Worm (Caenorhabditis elegans) whole organism, L1 larva: ENCODE measurements around the gene eelo-2.

ENCODE experiments used
- C34B4.2 ChIP-seq: sonication (generic microtip); optimal IDR thresholded peaks from 2 replicates; lab custom pipeline; 2017; ENCODE audit warnings: mild to moderate bottlenecking, missing genetic modification characterization, missing compliant biosample characterization
- alr-1 ChIP-seq: fragments of 200-800 bp; sonication (Bioruptor generic); optimal IDR thresholded peaks from 2 replicates; lab custom pipeline; 2018; ENCODE audit warnings: borderline replicate concordance, mild to moderate bottlenecking, missing genetic modification characterization, missing compliant biosample characterization
- aly-2 ChIP-seq: fragments of 150-350 bp; optimal IDR thresholded peaks from 2 replicates; lab custom pipeline; 2014; ENCODE audit warnings: missing biosample characterization, missing genetic modification characterization
- blmp-1 ChIP-seq: fragments of 150-350 bp; optimal IDR thresholded peaks from 2 replicates; lab custom pipeline; 2014; ENCODE audit warnings: missing biosample characterization, missing genetic modification characterization
- ceh-63 ChIP-seq: fragments of 200-800 bp; sonication (Bioruptor generic); optimal IDR thresholded peaks from 2 replicates; lab custom pipeline; 2018; ENCODE audit warnings: mild to moderate bottlenecking, missing genetic modification characterization, missing compliant biosample characterization
- ceh-8 ChIP-seq: fragments of 200-800 bp; sonication (Bioruptor generic); optimal IDR thresholded peaks from 2 replicates; lab custom pipeline; 2018; ENCODE audit warnings: mild to moderate bottlenecking, missing genetic modification characterization, moderate library complexity, missing compliant biosample characterization
- ceh-90 ChIP-seq: sonication (generic microtip); optimal IDR thresholded peaks from 2 replicates; lab custom pipeline; 2016; ENCODE audit warnings: missing genetic modification characterization, missing compliant biosample characterization
- ces-1 ChIP-seq: fragments of 150-350 bp; optimal IDR thresholded peaks from 2 replicates; lab custom pipeline; 2014; ENCODE audit warnings: missing biosample characterization, missing genetic modification reagents, missing genetic modification characterization
- dpl-1 ChIP-seq, 3 experiments: fragments of 150-350 bp in 2 of 3; sonication (generic microtip) in 1 of 3; optimal IDR thresholded peaks; 2 replicates each; lab custom pipeline; 2014 to 2017; ENCODE audit warnings: missing biosample characterization in 3 of 3, missing genetic modification characterization in 3 of 3, missing genetic modification reagents in 3 of 3
- dsc-1 ChIP-seq: sonication (generic microtip); optimal IDR thresholded peaks from 2 replicates; lab custom pipeline; 2016; ENCODE audit warnings: mild to moderate bottlenecking, missing genetic modification characterization, missing compliant biosample characterization
- efl-1 ChIP-seq, 4 experiments: fragments of 150-350 bp; optimal IDR thresholded peaks in 3 of 4; peaks in 1 of 4; 1 replicate in 1 of 4; 2 replicates in 3 of 4; lab custom pipeline; 2014; ENCODE audit warnings: missing biosample characterization in 2 of 4, missing genetic modification characterization in 2 of 4, missing genetic modification reagents in 2 of 4
- egl-27 ChIP-seq, 2 experiments: fragments of 150-350 bp in 1 of 2; sonication (generic microtip); optimal IDR thresholded peaks; 3 replicates each; lab custom pipeline; 2017 to 2018; ENCODE audit warnings: missing biosample characterization in 2 of 2, missing genetic modification characterization in 2 of 2, missing genetic modification reagents in 2 of 2
- elt-2 ChIP-seq: sonication (generic microtip); optimal IDR thresholded peaks from 2 replicates; lab custom pipeline; 2016; ENCODE audit warnings: missing genetic modification characterization, mild to moderate bottlenecking, inconsistent platforms, missing compliant biosample characterization, missing genetic modification reagents
- elt-3 ChIP-seq, 6 experiments: fragments of 150-350 bp in 1 of 6; sonication (generic microtip); optimal IDR thresholded peaks; 2 replicates each; lab custom pipeline; 2017 to 2018; ENCODE audit warnings: missing biosample characterization in 6 of 6, missing genetic modification characterization in 6 of 6, inconsistent platforms in 1 of 6
- fkh-8 ChIP-seq: sonication (generic microtip); optimal IDR thresholded peaks from 2 replicates; lab custom pipeline; 2016; ENCODE audit warnings: mild to moderate bottlenecking, missing genetic modification characterization, missing compliant biosample characterization
- fos-1 ChIP-seq: fragments of 150-350 bp; optimal IDR thresholded peaks from 2 replicates; lab custom pipeline; 2014; ENCODE audit warnings: missing biosample characterization, missing genetic modification characterization
- grh-1 ChIP-seq: fragments of 200-800 bp; sonication (Bioruptor generic); IDR thresholded peaks from 2 replicates; pipeline ENCODE4 v1.3.6; 2022; ENCODE audit warnings: missing genetic modification reagents, missing genetic modification characterization, missing compliant biosample characterization
- hlh-4 ChIP-seq: sonication (generic microtip); optimal IDR thresholded peaks from 2 replicates; lab custom pipeline; 2016; ENCODE audit warnings: mild to moderate bottlenecking, missing genetic modification characterization, missing compliant biosample characterization
- hpl-2 ChIP-seq: fragments of 150-350 bp; optimal IDR thresholded peaks from 2 replicates; lab custom pipeline; 2014; ENCODE audit warnings: missing biosample characterization, missing genetic modification reagents, missing genetic modification characterization
- isw-1 ChIP-seq: fragments of 200-800 bp; sonication (Bioruptor generic); IDR thresholded peaks from 2 replicates; pipeline ENCODE4 v1.3.6; 2022; ENCODE audit warnings: missing genetic modification characterization, missing compliant biosample characterization
- lin-14 ChIP-seq: fragments of 200-800 bp; sonication (Bioruptor generic); optimal IDR thresholded peaks from 2 replicates; lab custom pipeline; 2018; ENCODE audit warnings: mild to moderate bottlenecking, missing genetic modification characterization, moderate library complexity, missing compliant biosample characterization
- lin-15B ChIP-seq: fragments of 150-350 bp; sonication (generic microtip); optimal IDR thresholded peaks from 3 replicates; lab custom pipeline; 2014; ENCODE audit warnings: missing biosample characterization, missing genetic modification characterization
- lin-39 ChIP-seq: fragments of 150-350 bp; optimal IDR thresholded peaks from 2 replicates; lab custom pipeline; 2014; ENCODE audit warnings: missing biosample characterization, missing genetic modification reagents, missing genetic modification characterization
- lsy-2 ChIP-seq, 2 experiments: fragments of 150-350 bp; optimal IDR thresholded peaks; 2 replicates each; lab custom pipeline; 2014; ENCODE audit warnings: missing biosample characterization in 2 of 2, missing genetic modification characterization in 2 of 2
- mab-9 ChIP-seq: fragments of 200-800 bp; sonication (Bioruptor generic); IDR thresholded peaks from 2 replicates; pipeline ENCODE4 v1.3.6; 2022; ENCODE audit warnings: missing genetic modification reagents, missing genetic modification characterization, missing compliant biosample characterization
- mdl-1 ChIP-seq, 2 experiments: fragments of 150-350 bp; optimal IDR thresholded peaks; 2 replicates each; lab custom pipeline; 2014 to 2017; ENCODE audit warnings: missing biosample characterization in 2 of 2, missing genetic modification characterization in 2 of 2, inconsistent platforms in 1 of 2
- mef-2 ChIP-seq: fragments of 150-350 bp; optimal IDR thresholded peaks from 2 replicates; lab custom pipeline; 2014; ENCODE audit warnings: missing biosample characterization, missing genetic modification characterization
- mep-1 ChIP-seq: fragments of 150-350 bp; optimal IDR thresholded peaks from 2 replicates; lab custom pipeline; 2014; ENCODE audit warnings: missing biosample characterization, missing genetic modification characterization
- nhr-11 ChIP-seq: fragments of 150-350 bp; optimal IDR thresholded peaks from 2 replicates; lab custom pipeline; 2014; ENCODE audit warnings: missing biosample characterization, missing genetic modification characterization
- nhr-19 ChIP-seq: fragments of 200-800 bp; sonication (Bioruptor generic); conservative IDR thresholded peaks from 2 replicates; pipeline ENCODE4 v1.3.6; 2022; ENCODE audit warnings: missing genetic modification characterization, missing compliant biosample characterization
- nhr-28 ChIP-seq: fragments of 150-350 bp; optimal IDR thresholded peaks from 2 replicates; lab custom pipeline; 2014; ENCODE audit warnings: missing biosample characterization, missing genetic modification characterization
- nhr-71 ChIP-seq: sonication (generic microtip); optimal IDR thresholded peaks from 2 replicates; lab custom pipeline; 2016; ENCODE audit warnings: mild to moderate bottlenecking, missing genetic modification characterization, moderate library complexity, missing compliant biosample characterization
- nhr-76 ChIP-seq: sonication (generic microtip); optimal IDR thresholded peaks from 2 replicates; lab custom pipeline; 2017; ENCODE audit warnings: missing biosample characterization, missing genetic modification characterization
- nhr-77 ChIP-seq: fragments of 150-350 bp; optimal IDR thresholded peaks from 2 replicates; lab custom pipeline; 2014; ENCODE audit warnings: missing biosample characterization, missing genetic modification characterization
- nhr-85 ChIP-seq: sonication (generic microtip); peaks from one replicate; lab custom pipeline; 2016; ENCODE audit warnings: missing genetic modification characterization, inconsistent platforms, missing compliant biosample characterization
- nhr-90 ChIP-seq: sonication (generic microtip); optimal IDR thresholded peaks from 2 replicates; lab custom pipeline; 2016; ENCODE audit warnings: mild to moderate bottlenecking, missing genetic modification characterization, missing compliant biosample characterization; ENCODE audit not compliant: poor library complexity
- pax-3 ChIP-seq: fragments of 200-800 bp; sonication (Bioruptor generic); optimal IDR thresholded peaks from 2 replicates; lab custom pipeline; 2018; ENCODE audit warnings: mild to moderate bottlenecking, missing genetic modification characterization, moderate library complexity, missing compliant biosample characterization
- pqm-1 ChIP-seq: sonication (generic microtip); optimal IDR thresholded peaks from 3 replicates; lab custom pipeline; 2017; ENCODE audit warnings: missing biosample characterization, missing genetic modification characterization
- rnt-1 ChIP-seq: sonication (generic microtip); optimal IDR thresholded peaks from 2 replicates; lab custom pipeline; 2016; ENCODE audit warnings: mild to moderate bottlenecking, missing genetic modification characterization, moderate library complexity, missing compliant biosample characterization
- snpc-4 ChIP-seq: fragments of 150-350 bp; optimal IDR thresholded peaks from 2 replicates; lab custom pipeline; 2014; ENCODE audit warnings: missing biosample characterization, missing genetic modification characterization
- tbx-2 ChIP-seq: sonication (generic microtip); optimal IDR thresholded peaks from 2 replicates; lab custom pipeline; 2016; ENCODE audit warnings: missing genetic modification characterization, missing compliant biosample characterization
- unc-86 ChIP-seq: sonication (generic microtip); optimal IDR thresholded peaks from 2 replicates; lab custom pipeline; 2016; ENCODE audit warnings: missing genetic modification characterization, missing compliant biosample characterization
- unc-98 ChIP-seq: fragments of 200-800 bp; sonication (Bioruptor generic); IDR thresholded peaks from 2 replicates; pipeline ENCODE4 v1.3.6; 2022; ENCODE audit warnings: missing genetic modification characterization, missing compliant biosample characterization
- vab-15 ChIP-seq: sonication (generic microtip); optimal IDR thresholded peaks from 2 replicates; lab custom pipeline; 2017; ENCODE audit warnings: missing genotype, mild to moderate bottlenecking, missing genetic modification characterization, missing compliant biosample characterization
- xbp-1 ChIP-seq: sonication (generic microtip); optimal IDR thresholded peaks from 2 replicates; lab custom pipeline; 2016; ENCODE audit warnings: missing genetic modification characterization, missing compliant biosample characterization
- zag-1 ChIP-seq: fragments of 150-350 bp; optimal IDR thresholded peaks from 2 replicates; lab custom pipeline; 2014; ENCODE audit warnings: missing biosample characterization, missing genetic modification characterization
- zip-4 ChIP-seq: fragments of 200-800 bp; sonication (Bioruptor generic); optimal IDR thresholded peaks from 2 replicates; lab custom pipeline; 2018; ENCODE audit warnings: mild to moderate bottlenecking, missing genetic modification characterization, moderate library complexity, missing compliant biosample characterization

The eelo-2 gene

DNA sequence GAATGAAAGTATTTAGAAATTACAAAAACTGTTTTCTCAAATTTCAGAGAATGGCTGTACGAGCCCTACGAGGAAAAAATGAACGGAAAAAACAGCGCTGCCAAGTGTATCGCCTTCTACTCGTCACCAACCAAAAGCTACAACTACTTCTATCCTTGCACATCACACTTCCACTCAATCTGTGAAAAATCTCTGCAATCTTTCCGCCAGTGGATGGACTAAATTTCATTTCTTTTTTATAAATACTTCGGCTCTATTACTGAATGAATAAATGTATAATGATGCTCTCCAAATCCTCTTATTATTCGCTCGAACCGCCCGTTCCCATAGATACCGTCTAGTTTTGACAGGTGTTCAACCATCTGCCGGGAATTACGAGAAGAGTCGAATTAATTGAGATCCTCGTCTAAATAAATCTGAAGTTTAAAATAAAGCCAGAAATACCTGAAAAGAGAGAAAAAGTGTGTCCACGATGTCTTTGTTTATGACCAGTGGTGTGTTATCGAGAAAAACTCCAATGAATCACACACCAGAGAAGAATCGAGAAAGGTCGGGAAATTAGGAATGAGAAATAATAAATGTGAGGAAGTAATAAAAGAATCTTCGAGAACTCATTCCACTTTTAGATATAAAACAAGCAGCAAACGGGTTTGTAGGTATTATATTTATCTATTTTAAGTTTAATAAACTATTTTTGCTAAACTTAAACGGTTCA is 27.7 kb downstream of the eelo-2 start:
- TF ChIP-seq alr-1 (tag; lab: Kevin White, UChicago) = no peak
- TF ChIP-seq nhr-71 = peak; percentile 58
- peak; percentile 56; the same call in 1 of the 2 replicates for TF ChIP-seq nhr-19 (GFP tag; lab: Robert Waterston, UW)
- TF ChIP-seq mep-1 = peak; percentile 52
- no peak for TF ChIP-seq lsy-2 (tag; optimal IDR thresholded peaks at IDR 0.05; lab: Kevin White, UChicago)
- TF ChIP-seq dsc-1 (tag; lab: Kevin White, UChicago) = peak; percentile 10
- TF ChIP-seq isw-1 (GFP tag; lab: Robert Waterston, UW) = no peak
- no peak for TF ChIP-seq efl-1 (optimal IDR thresholded peaks at IDR 0.05; lab: Kevin White, UChicago)
- TF ChIP-seq efl-1 (GFP tag; optimal IDR thresholded peaks at IDR 0.05 in 1 of 2; lab: Kevin White, UChicago) = peak in 1 of 2 experiments; percentile 92
- peak; percentile 66 for TF ChIP-seq nhr-85 (tag; lab: Kevin White, UChicago)
- TF ChIP-seq dpl-1 (GFP tag; optimal IDR thresholded peaks at IDR 0.05; lab: Kevin White, UChicago) = peak in 1 of 3 experiments; percentile 13
- peak; percentile 10 for TF ChIP-seq blmp-1 (tag; lab: Kevin White, UChicago)

DNA sequence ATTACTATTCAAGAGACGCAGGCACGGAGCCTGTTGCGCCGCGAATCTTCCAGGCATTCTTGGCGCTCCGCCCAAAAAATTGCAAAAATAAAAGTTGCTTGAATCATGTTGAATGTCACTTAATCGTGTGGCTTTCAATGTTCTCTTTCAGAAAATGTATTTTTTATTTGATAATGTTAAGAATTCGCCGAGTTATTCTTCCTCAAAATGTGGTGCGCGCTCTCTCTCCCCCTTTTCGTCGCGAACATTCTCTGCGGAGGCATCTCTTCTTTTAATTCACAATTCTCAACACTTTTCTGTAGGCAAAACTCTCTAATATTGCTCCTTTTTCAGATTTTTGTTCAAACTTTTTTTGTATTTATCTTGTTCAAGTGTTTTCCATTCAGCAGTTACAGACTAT is 28.4 kb downstream of the eelo-2 start:
- peak; percentile 92 for TF ChIP-seq aly-2
- peak; percentile 95 for TF ChIP-seq zip-4 (GFP tag; lab: Kevin White, UChicago)
- TF ChIP-seq unc-86 = peak; percentile 99
- TF ChIP-seq lsy-2 (tag; optimal IDR thresholded peaks at IDR 0.05; lab: Kevin White, UChicago) = peak; percentile 90 to 96
- peak; percentile 72 for TF ChIP-seq hlh-4
- TF ChIP-seq rnt-1 (tag; lab: Kevin White, UChicago) = peak; percentile 82
- peak; percentile 68 for TF ChIP-seq C34B4.2 (tag; lab: Kevin White, UChicago)
- TF ChIP-seq egl-27 (tag; optimal IDR thresholded peaks at IDR 0.05; lab: Kevin White, UChicago) = peak; percentile 71 to 88
- TF ChIP-seq alr-1 (tag; lab: Kevin White, UChicago) = no peak
- TF ChIP-seq ceh-63 = peak; percentile 82
- peak; percentile 81 for TF ChIP-seq mef-2 (tag; lab: Kevin White, UChicago)
- TF ChIP-seq nhr-11 (tag; lab: Kevin White, UChicago) = peak; percentile 96
- peak; percentile 69 for TF ChIP-seq ceh-90
- TF ChIP-seq lin-14 (GFP tag; lab: Kevin White, UChicago) = peak; percentile 100
- TF ChIP-seq zag-1 = peak; percentile 91
- peak; percentile 99 for TF ChIP-seq pax-3 (tag; lab: Kevin White, UChicago)
- peak; percentile 86 for TF ChIP-seq unc-98 (GFP tag; lab: Robert Waterston, UW)
- peak; percentile 18 for TF ChIP-seq pqm-1 (tag; lab: Kevin White, UChicago)
- peak; percentile 98 for TF ChIP-seq nhr-90
- peak; percentile 96 for TF ChIP-seq nhr-19 (GFP tag; lab: Robert Waterston, UW)
- peak; percentile 94 for TF ChIP-seq hpl-2 (GFP tag; lab: Kevin White, UChicago)
- TF ChIP-seq fkh-8 (tag; lab: Kevin White, UChicago) = peak; percentile 100
- peak; percentile 86 to 89 for TF ChIP-seq efl-1 (optimal IDR thresholded peaks at IDR 0.05; lab: Kevin White, UChicago)
- peak; percentile 72 to 98 for TF ChIP-seq efl-1 (GFP tag; optimal IDR thresholded peaks at IDR 0.05 in 1 of 2; lab: Kevin White, UChicago)
- peak; percentile 6 to 74 for TF ChIP-seq mdl-1 (tag; optimal IDR thresholded peaks at IDR 0.05; lab: Kevin White, UChicago)
- peak; percentile 33 for TF ChIP-seq ces-1 (GFP tag; lab: Kevin White, UChicago)
- peak; percentile 99 for TF ChIP-seq nhr-85 (tag; lab: Kevin White, UChicago)
- peak; percentile 56 for TF ChIP-seq nhr-28 (tag; lab: Kevin White, UChicago)
- TF ChIP-seq mab-9 = peak; percentile 94
- TF ChIP-seq elt-3 (tag; optimal IDR thresholded peaks at IDR 0.05; lab: Kevin White, UChicago) = peak; percentile 31 to 96 (median 66)
- TF ChIP-seq lin-39 (tag; lab: Kevin White, UChicago) = peak; percentile 91
- TF ChIP-seq lin-15B (tag; lab: Kevin White, UChicago) = peak; percentile 71
- peak; percentile 98 for TF ChIP-seq xbp-1 (tag; lab: Kevin White, UChicago)
- TF ChIP-seq ceh-8 (GFP tag; lab: Kevin White, UChicago) = peak; percentile 96
- TF ChIP-seq grh-1 (GFP tag; lab: Robert Waterston, UW) = peak; percentile 95
- TF ChIP-seq nhr-76 (tag; lab: Kevin White, UChicago) = peak; percentile 64
- peak; percentile 94 for TF ChIP-seq fos-1
- TF ChIP-seq elt-2 = peak; percentile 76
- peak; percentile 98 for TF ChIP-seq nhr-77 (tag; lab: Kevin White, UChicago)
- peak; percentile 70 for TF ChIP-seq snpc-4
- peak; percentile 98 for TF ChIP-seq tbx-2 (tag; lab: Kevin White, UChicago)
- TF ChIP-seq vab-15 (tag; lab: Kevin White, UChicago) = peak; percentile 94
